Fruit fly (Drosophila melanogaster): ENCODE results near the gene CG4116.

CG4116 gene

dm6 chrX:3068292-3068691, 930 bp upstream of the CG4116 start (continued):
- TF ChIP-seq Camta (GFP tag; optimal IDR thresholded peaks at IDR 0.05): no peak
- no peak for TF ChIP-seq ac (GFP tag; optimal IDR thresholded peaks at IDR 0.05)
- no peak for TF ChIP-seq CG2129 (GFP tag; IDR thresholded peaks at IDR 0.05; ENCODE audit: partially characterized antibody)
- TF ChIP-seq CG6765 (GFP tag; optimal IDR thresholded peaks at IDR 0.05): no peak
- no peak for TF ChIP-seq usp (GFP tag; optimal IDR thresholded peaks at IDR 0.05)
- no peak for TF ChIP-seq emc (GFP tag; optimal IDR thresholded peaks at IDR 0.05)
- TF ChIP-seq slbo (GFP tag; IDR thresholded peaks at IDR 0.05): peak; percentile 57
- TF ChIP-seq CG9215 (GFP tag; IDR thresholded peaks at IDR 0.05): no peak
- TF ChIP-seq CG33557 (GFP tag; optimal IDR thresholded peaks at IDR 0.05): peak; percentile 31
- peak; percentile 48 for TF ChIP-seq CG12391 (tag; optimal IDR thresholded peaks at IDR 0.05)
- TF ChIP-seq CG6689 (GFP tag; IDR thresholded peaks at IDR 0.05): peak; percentile 45; the same call in 1 of the 2 replicates
- peak; percentile 44 for TF ChIP-seq dm (GFP tag; optimal IDR thresholded peaks at IDR 0.05)
- TF ChIP-seq ssp (GFP tag; IDR thresholded peaks at IDR 0.05): peak; percentile 54
- TF ChIP-seq CG6254 (GFP tag; optimal IDR thresholded peaks at IDR 0.05): peak; percentile 50
- peak; percentile 47; the same call in 1 of the 2 replicates for TF ChIP-seq CG4730 (GFP tag; IDR thresholded peaks at IDR 0.05)
- TF ChIP-seq CG15479 (GFP tag; optimal IDR thresholded peaks at IDR 0.05): no peak
- peak; percentile 47; the same call in 1 of the 2 replicates for TF ChIP-seq CG17328 (GFP tag; IDR thresholded peaks at IDR 0.05)
- peak; percentile 39 for TF ChIP-seq Six4 (GFP tag; optimal IDR thresholded peaks at IDR 0.05)
- no peak for TF ChIP-seq MESR4 (GFP tag; optimal IDR thresholded peaks at IDR 0.05)
- no peak for TF ChIP-seq cas (GFP tag; IDR thresholded peaks at IDR 0.05)
- TF ChIP-seq CG3838 (GFP tag; optimal IDR thresholded peaks at IDR 0.05): no peak
- TF ChIP-seq hkb (optimal IDR thresholded peaks at IDR 0.05): no peak
- peak; percentile 33; the same call in 1 of the 2 replicates for TF ChIP-seq hkb (GFP tag; IDR thresholded peaks at IDR 0.05)
- no peak for TF ChIP-seq wdn (GFP tag; IDR thresholded peaks at IDR 0.05)
- TF ChIP-seq az2 (GFP tag; optimal IDR thresholded peaks at IDR 0.05): peak; percentile 54
- TF ChIP-seq CG31365 (tag; optimal IDR thresholded peaks at IDR 0.05): no peak
- no peak for TF ChIP-seq CG3995 (GFP tag; optimal IDR thresholded peaks at IDR 0.05)
- peak; percentile 53 for TF ChIP-seq CG1024 (GFP tag; IDR thresholded peaks at IDR 0.05)
- TF ChIP-seq Doc2 (GFP tag; IDR thresholded peaks at IDR 0.05): no peak
- peak; percentile 36; the same call in 1 of the 2 replicates for TF ChIP-seq Atf6 (GFP tag; IDR thresholded peaks at IDR 0.05)
- peak; percentile 38 for TF ChIP-seq CG17829 (tag; optimal IDR thresholded peaks at IDR 0.05)
- no peak for TF ChIP-seq CG18619 (GFP tag; optimal IDR thresholded peaks at IDR 0.05)
- no peak for TF ChIP-seq kay (GFP tag; optimal IDR thresholded peaks at IDR 0.05)
- TF ChIP-seq exex (tag; optimal IDR thresholded peaks at IDR 0.05): no peak
- peak; percentile 70 for TF ChIP-seq CG8388 (GFP tag; optimal IDR thresholded peaks at IDR 0.05)
- TF ChIP-seq CG10959 (GFP tag; IDR thresholded peaks at IDR 0.05): peak; percentile 69
- TF ChIP-seq CG2120 (GFP tag; optimal IDR thresholded peaks at IDR 0.05): peak; percentile 39
- TF ChIP-seq CG10462 (GFP tag; optimal IDR thresholded peaks at IDR 0.05): peak; percentile 33
- no peak for TF ChIP-seq trh (GFP tag; optimal IDR thresholded peaks at IDR 0.05)
- TF ChIP-seq dmrt99B (tag; optimal IDR thresholded peaks at IDR 0.05): peak; percentile 64
- TF ChIP-seq HmgZ (tag; optimal IDR thresholded peaks at IDR 0.05): no peak
- peak; percentile 20 for TF ChIP-seq CG2202 (tag; optimal IDR thresholded peaks at IDR 0.05)
- peak; percentile 18 for TF ChIP-seq ewg (GFP tag; optimal IDR thresholded peaks at IDR 0.05)
- TF ChIP-seq Dp (GFP tag; optimal IDR thresholded peaks at IDR 0.05): no peak
- no peak for TF ChIP-seq Scr (GFP tag; IDR thresholded peaks at IDR 0.05; ENCODE audit: partially characterized antibody)
- no peak for TF ChIP-seq eyg (GFP tag; optimal IDR thresholded peaks at IDR 0.05)
- no peak for TF ChIP-seq CG12219 (GFP tag; optimal IDR thresholded peaks at IDR 0.05)
- no peak for TF ChIP-seq CG8924 (tag; optimal IDR thresholded peaks at IDR 0.05)
- TF ChIP-seq Chrac-16 (GFP tag; optimal IDR thresholded peaks at IDR 0.05): peak; percentile 55
- TF ChIP-seq zfh2 (GFP tag; optimal IDR thresholded peaks at IDR 0.05): no peak
- no peak for TF ChIP-seq CG11093 (GFP tag; IDR thresholded peaks at IDR 0.05)
- TF ChIP-seq slou (GFP tag; optimal IDR thresholded peaks at IDR 0.05): no peak
